Fruit fly (Drosophila melanogaster) whole organism, wandering third instar larva: Measurements from ENCODE around the gene CG13039.

Experiments
- Abd-B ChIP-seq: fragments of >200 bp; optimal IDR thresholded peaks from 2 replicates; lab custom pipeline; 2017; ENCODE audit warnings: missing biosample characterization, missing genetic modification characterization
- CG9705 ChIP-seq: fragments of 200-800 bp; sonication (Bioruptor generic); optimal IDR thresholded peaks from 2 replicates; lab custom pipeline; 2018; ENCODE audit warnings: missing biosample characterization, mild to moderate bottlenecking, missing genetic modification characterization
- Dif ChIP-seq: fragments of 200-275, 200-300 bp; sonication (Bioruptor generic); optimal IDR thresholded peaks from 2 replicates; lab custom pipeline; 2018; ENCODE audit warnings: missing biosample characterization, missing genetic modification characterization; ENCODE audit not compliant: partially characterized antibody
- GATAd ChIP-seq: sonication (Bioruptor generic); optimal IDR thresholded peaks from 2 replicates; lab custom pipeline; 2016; ENCODE audit warnings: missing biosample characterization, missing genetic modification characterization
- Hnf4 ChIP-seq: fragments of 200-800 bp; sonication (Bioruptor generic); optimal IDR thresholded peaks from 2 replicates; lab custom pipeline; 2016; ENCODE audit warnings: missing biosample characterization, mild to moderate bottlenecking, missing genetic modification characterization
- OdsH ChIP-seq: fragments of 200-800 bp; sonication (Bioruptor generic); optimal IDR thresholded peaks from 2 replicates; lab custom pipeline; 2016; ENCODE audit warnings: missing biosample characterization, mild to moderate bottlenecking, missing genetic modification characterization
- Sp1 ChIP-seq: fragments of 200-800 bp; sonication (Bioruptor generic); optimal IDR thresholded peaks from 3 replicates; lab custom pipeline; 2019; ENCODE audit warnings: missing biosample characterization, mild to moderate bottlenecking, missing genetic modification characterization, moderate library complexity
- br ChIP-seq: fragments of 200-800 bp; sonication (Bioruptor generic); optimal IDR thresholded peaks from 2 replicates; lab custom pipeline; 2016; ENCODE audit warnings: missing biosample characterization, missing genetic modification characterization
- fru ChIP-seq: fragments of 200-800 bp; sonication (Bioruptor generic); optimal IDR thresholded peaks from 3 replicates; lab custom pipeline; 2016; ENCODE audit warnings: missing biosample characterization, mild to moderate bottlenecking, missing genetic modification characterization
- h ChIP-seq: fragments of 200-800 bp; sonication (Bioruptor generic); optimal IDR thresholded peaks from 3 replicates; lab custom pipeline; 2016; ENCODE audit warnings: missing biosample characterization, mild to moderate bottlenecking, missing genetic modification characterization
- lola ChIP-seq: fragments of >200 bp; optimal IDR thresholded peaks from 2 replicates; lab custom pipeline; 2017; ENCODE audit warnings: missing biosample characterization, missing genetic modification characterization
- pan ChIP-seq: fragments of >200 bp; optimal IDR thresholded peaks from 2 replicates; lab custom pipeline; 2017
- sage ChIP-seq: fragments of 200-800 bp; sonication (Bioruptor generic); optimal IDR thresholded peaks from 2 replicates; lab custom pipeline; 2016; ENCODE audit warnings: missing biosample characterization, mild to moderate bottlenecking, missing genetic modification characterization
- woc ChIP-seq: sonication (Bioruptor generic); optimal IDR thresholded peaks from 2 replicates; lab custom pipeline; 2016; ENCODE audit warnings: missing biosample characterization, mild to moderate bottlenecking, missing genetic modification characterization

DNA sequence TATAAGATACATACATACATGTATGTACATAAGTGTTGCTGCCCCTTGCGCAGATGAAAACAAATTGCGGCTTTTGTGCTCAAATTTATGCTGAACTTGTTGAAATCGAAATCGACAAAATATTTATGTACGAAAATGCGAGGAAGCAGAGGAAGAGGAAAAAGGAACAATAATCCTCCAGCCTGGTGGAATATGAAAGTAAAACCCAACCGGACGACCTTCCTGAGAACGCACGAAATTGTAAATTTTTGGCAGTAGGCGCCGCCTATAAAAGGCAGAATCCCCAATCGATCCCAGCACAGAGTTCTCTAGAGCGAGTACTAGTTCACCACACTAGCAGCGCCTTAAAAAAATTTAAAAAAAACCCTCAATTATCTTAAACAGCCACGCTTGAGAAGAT lies 38.0 kb upstream of the CG13039 start, which contains the start of gene Cpr72Eb:
- TF ChIP-seq CG9705, result no peak
- TF ChIP-seq GATAd (GFP tag; lab: Kevin White, UChicago), result no peak
- no peak for TF ChIP-seq br (GFP tag; lab: Kevin White, UChicago)
- TF ChIP-seq fru (GFP tag; lab: Kevin White, UChicago), result no peak
- no peak for TF ChIP-seq h (GFP tag; lab: Kevin White, UChicago)
- no peak for TF ChIP-seq Abd-B (GFP tag; lab: Kevin White, UChicago)
- no peak for TF ChIP-seq Hnf4 (GFP tag; lab: Kevin White, UChicago)
- TF ChIP-seq Sp1, result no peak
- no peak for TF ChIP-seq OdsH (GFP tag; lab: Kevin White, UChicago)
- no peak for TF ChIP-seq sage (GFP tag; lab: Kevin White, UChicago)
- no peak for TF ChIP-seq pan
- no peak for TF ChIP-seq lola (GFP tag; lab: Kevin White, UChicago)
- no peak for TF ChIP-seq Dif (GFP tag; lab: Kevin White, UChicago)
- TF ChIP-seq woc (GFP tag; lab: Kevin White, UChicago), result no peak
